Fruit fly (Drosophila melanogaster) whole organism, embryonic: ENCODE results near the gene ida.
A peak's percentile ranks its signal among the peaks of the same experiment; 100 is the strongest.

Experiments
- Adf1 ChIP-seq: fragments of 200-800 bp; sonication (Bioruptor generic); IDR thresholded peaks from 2 replicates; pipeline ENCODE4 v1.3.6; 2022; ENCODE audit warnings: missing biosample characterization, missing genetic modification characterization
- Awh ChIP-seq: fragments of 200-800 bp; sonication (Bioruptor generic); IDR thresholded peaks from 2 replicates; pipeline ENCODE4, ENCODE4 v1.3.6; 2022; ENCODE audit warnings: missing biosample characterization, missing genetic modification characterization
- BtbVII ChIP-seq: fragments of 200-800 bp; sonication (Bioruptor generic); optimal IDR thresholded peaks from 3 replicates; lab custom pipeline; 2017; ENCODE audit warnings: missing biosample characterization, mild to moderate bottlenecking, missing genetic modification characterization
- CG10147 ChIP-seq: fragments of 200-800 bp; sonication (Bioruptor generic); optimal IDR thresholded peaks from 2 replicates; lab custom pipeline; 2019; ENCODE audit warnings: missing biosample characterization, mild to moderate bottlenecking, missing genetic modification characterization, moderate library complexity
- CG10431 ChIP-seq: fragments of 200-800 bp; sonication (Bioruptor generic); optimal IDR thresholded peaks from 3 replicates; lab custom pipeline; 2018; ENCODE audit warnings: missing biosample characterization, mild to moderate bottlenecking, missing genetic modification characterization
- CG10543 ChIP-seq: fragments of 200-800 bp; sonication (Bioruptor generic); optimal IDR thresholded peaks from 3 replicates; lab custom pipeline; 2017; ENCODE audit warnings: missing biosample characterization, mild to moderate bottlenecking, missing genetic modification characterization, moderate library complexity
- CG11504 ChIP-seq: fragments of 200-800 bp; sonication (Bioruptor generic); optimal IDR thresholded peaks from 3 replicates; lab custom pipeline; 2019; ENCODE audit warnings: missing biosample characterization, mild to moderate bottlenecking, missing genetic modification characterization, moderate library complexity
- CG12236 ChIP-seq: fragments of 200-800 bp; sonication (Bioruptor generic); optimal IDR thresholded peaks from 2 replicates; lab custom pipeline; 2016; ENCODE audit warnings: missing biosample characterization, missing genetic modification characterization
- CG12942 ChIP-seq: fragments of 200-800 bp; sonication (Bioruptor generic); optimal IDR thresholded peaks from 3 replicates; lab custom pipeline; 2016; ENCODE audit warnings: missing biosample characterization, missing genetic modification characterization
- CG13296 ChIP-seq: fragments of 200-800 bp; sonication (Bioruptor generic); optimal IDR thresholded peaks from 3 replicates; lab custom pipeline; 2018; ENCODE audit warnings: missing biosample characterization, mild to moderate bottlenecking, missing genetic modification characterization
- CG13624 ChIP-seq: fragments of 200-800 bp; sonication (Bioruptor generic); optimal IDR thresholded peaks from 2 replicates; lab custom pipeline; 2016; ENCODE audit warnings: missing biosample characterization, missing genetic modification characterization
- CG13775 ChIP-seq: fragments of 200-800 bp; sonication (Bioruptor generic); optimal IDR thresholded peaks from 3 replicates; lab custom pipeline; 2017; ENCODE audit warnings: missing biosample characterization, mild to moderate bottlenecking, missing genetic modification characterization
- CG15073 ChIP-seq: fragments of 200-800 bp; sonication (Bioruptor generic); optimal IDR thresholded peaks from 2 replicates; lab custom pipeline; 2016; ENCODE audit warnings: missing biosample characterization, missing genetic modification characterization
- CG16813 ChIP-seq: fragments of 200-800 bp; sonication (Bioruptor generic); IDR thresholded peaks from 3 replicates; pipeline ENCODE4 v1.3.6; 2022; ENCODE audit warnings: missing biosample characterization, missing genetic modification characterization; ENCODE audit not compliant: partially characterized antibody
- CG16863 ChIP-seq: fragments of 200-800 bp; sonication (Bioruptor generic); optimal IDR thresholded peaks from 3 replicates; lab custom pipeline; 2016; ENCODE audit warnings: missing biosample characterization, missing genetic modification characterization
- CG18011 ChIP-seq: fragments of 200-800 bp; sonication (Bioruptor generic); optimal IDR thresholded peaks from 2 replicates; lab custom pipeline; 2017; ENCODE audit warnings: missing biosample characterization, missing genetic modification characterization, mild to moderate bottlenecking, moderate library complexity, missing genotype
- CG18599 ChIP-seq: fragments of 200-800 bp; sonication (Bioruptor generic); optimal IDR thresholded peaks from 3 replicates; lab custom pipeline; 2017; ENCODE audit warnings: missing biosample characterization, missing genetic modification characterization, mild to moderate bottlenecking, moderate library complexity, missing genetic modification reagents
- CG2875 ChIP-seq: fragments of 200-800 bp; sonication (Bioruptor generic); optimal IDR thresholded peaks from 2 replicates; lab custom pipeline; 2017; ENCODE audit warnings: missing biosample characterization, mild to moderate bottlenecking, missing genetic modification characterization, missing genetic modification reagents
- CG30020 ChIP-seq: fragments of 200-800 bp; optimal IDR thresholded peaks from 2 replicates; lab custom pipeline; 2019; ENCODE audit warnings: missing biosample characterization, mild to moderate bottlenecking, missing genetic modification characterization, moderate library complexity
- CG33213 ChIP-seq: fragments of 200-800 bp; sonication (Bioruptor generic); optimal IDR thresholded peaks from 3 replicates; lab custom pipeline; 2016; ENCODE audit warnings: missing biosample characterization, missing genetic modification characterization
- CG3838 ChIP-seq: fragments of 200-800 bp; sonication (Bioruptor generic); optimal IDR thresholded peaks from 3 replicates; lab custom pipeline; 2016; ENCODE audit warnings: missing biosample characterization, missing genetic modification characterization
- CG4854 ChIP-seq: fragments of 200-800 bp; sonication (Bioruptor generic); optimal IDR thresholded peaks from 2 replicates; lab custom pipeline; 2016; ENCODE audit warnings: missing biosample characterization, missing genetic modification characterization, inconsistent platforms
- CG6813 ChIP-seq: fragments of 200-800 bp; sonication (Bioruptor generic); optimal IDR thresholded peaks from 2 replicates; lab custom pipeline; 2017; ENCODE audit warnings: missing biosample characterization, missing genetic modification characterization, mild to moderate bottlenecking, moderate library complexity, missing genetic modification reagents
- CG7357 ChIP-seq: fragments of 200-800 bp; sonication (Bioruptor generic); IDR thresholded peaks from 3 replicates; pipeline ENCODE4 v1.3.6; 2022; ENCODE audit warnings: missing biosample characterization, missing genetic modification characterization
- H2.0 ChIP-seq: fragments of 200-800 bp; sonication (Bioruptor generic); IDR thresholded peaks from 2 replicates; pipeline ENCODE4 v1.3.6; 2022; ENCODE audit warnings: missing biosample characterization, missing genetic modification characterization
- Hand ChIP-seq: fragments of 200-800 bp; sonication (Bioruptor generic); optimal IDR thresholded peaks from 2 replicates; lab custom pipeline; 2017; ENCODE audit warnings: mild to moderate bottlenecking, missing biosample characterization, missing genetic modification reagents, missing genetic modification characterization
- HmgD ChIP-seq: fragments of 200-800 bp; sonication (Bioruptor generic); optimal IDR thresholded peaks from 3 replicates; lab custom pipeline; 2016; ENCODE audit warnings: missing biosample characterization, missing genetic modification characterization
- HmgZ ChIP-seq: fragments of 200-800 bp; sonication (Bioruptor generic); optimal IDR thresholded peaks from 2 replicates; lab custom pipeline; 2018; ENCODE audit warnings: missing biosample characterization, mild to moderate bottlenecking, missing genetic modification characterization
- Jarid2 ChIP-seq: fragments of 200-800 bp; sonication (Bioruptor generic); optimal IDR thresholded peaks from 3 replicates; lab custom pipeline; 2017; ENCODE audit warnings: mild to moderate bottlenecking, missing biosample characterization, missing genetic modification reagents, missing genetic modification characterization
- Scr ChIP-seq: fragments of 200-800 bp; sonication (Bioruptor generic); IDR thresholded peaks from 2 replicates; pipeline ENCODE4 v1.3.6; 2022; ENCODE audit warnings: missing biosample characterization, missing genetic modification characterization; ENCODE audit not compliant: partially characterized antibody
- Ssrp ChIP-seq: fragments of 200-800 bp; sonication (Bioruptor generic); optimal IDR thresholded peaks from 2 replicates; lab custom pipeline; 2018; ENCODE audit warnings: missing biosample characterization, mild to moderate bottlenecking, missing genetic modification characterization, moderate library complexity
- bbx ChIP-seq: fragments of 200-800 bp; sonication (Bioruptor generic); IDR thresholded peaks from 2 replicates; pipeline ENCODE4 v1.3.6; 2022; ENCODE audit warnings: missing biosample characterization, missing genetic modification characterization; ENCODE audit not compliant: partially characterized antibody
- btn ChIP-seq: fragments of 200-800 bp; sonication (Bioruptor generic); optimal IDR thresholded peaks from 2 replicates; lab custom pipeline; 2016; ENCODE audit warnings: missing biosample characterization, missing genetic modification characterization
- cad ChIP-seq: fragments of >200 bp; optimal IDR thresholded peaks from 2 replicates; lab custom pipeline; 2017; ENCODE audit warnings: missing biosample characterization, missing genetic modification characterization
- corto ChIP-seq: fragments of 200-800 bp; sonication (Bioruptor generic); optimal IDR thresholded peaks from 2 replicates; lab custom pipeline; 2016; ENCODE audit warnings: missing biosample characterization, mild to moderate bottlenecking, missing genetic modification characterization, moderate library complexity
- emc ChIP-seq: fragments of 200-800 bp; sonication (Bioruptor generic); optimal IDR thresholded peaks from 2 replicates; lab custom pipeline; 2016; ENCODE audit warnings: missing biosample characterization, missing genetic modification characterization
- grau ChIP-seq: fragments of 200-800 bp; optimal IDR thresholded peaks from 3 replicates; lab custom pipeline; 2019; ENCODE audit warnings: missing biosample characterization, mild to moderate bottlenecking, missing genetic modification characterization, moderate library complexity
- jing ChIP-seq: fragments of 200-800 bp; sonication (Bioruptor generic); optimal IDR thresholded peaks from 2 replicates; lab custom pipeline; 2018; ENCODE audit warnings: missing biosample characterization, mild to moderate bottlenecking, missing genetic modification characterization
- mld ChIP-seq: fragments of 200-800 bp; sonication (Bioruptor generic); IDR thresholded peaks from 3 replicates; pipeline ENCODE4 v1.3.6; 2022; ENCODE audit warnings: missing biosample characterization, missing genetic modification characterization; ENCODE audit not compliant: partially characterized antibody
- phol ChIP-seq: fragments of 200-800 bp; sonication (Bioruptor generic); optimal IDR thresholded peaks from 3 replicates; lab custom pipeline; 2018; ENCODE audit warnings: missing biosample characterization, mild to moderate bottlenecking, missing genetic modification characterization, moderate library complexity
- prd ChIP-seq, 3 experiments: fragments of >200 bp in 2 of 3; fragments of 200-800 bp in 1 of 3; sonication (Bioruptor generic) in 1 of 3; optimal IDR thresholded peaks in 2 of 3; IDR thresholded peaks in 1 of 3; 2 replicates in 2 of 3; 3 replicates in 1 of 3; pipeline versions ENCODE4 v1.3.6 to Lab custom; 2017 to 2022; ENCODE audit warnings: missing biosample characterization in 1 of 3, missing genetic modification characterization in 1 of 3
- repo ChIP-seq: fragments of 200-800 bp; sonication (Bioruptor generic); optimal IDR thresholded peaks from 2 replicates; lab custom pipeline; 2016; ENCODE audit warnings: missing biosample characterization, missing genetic modification characterization
- sima ChIP-seq: fragments of 200-800 bp; sonication (Bioruptor generic); optimal IDR thresholded peaks from 2 replicates; lab custom pipeline; 2016; ENCODE audit warnings: missing biosample characterization, missing genetic modification characterization
- slp2 ChIP-seq: fragments of 200-800 bp; sonication (Bioruptor generic); optimal IDR thresholded peaks from 2 replicates; lab custom pipeline; 2016; ENCODE audit warnings: missing biosample characterization, missing genetic modification characterization
- so ChIP-seq: fragments of 200-800 bp; sonication (Bioruptor generic); IDR thresholded peaks from 3 replicates; pipeline ENCODE4 v1.3.6; 2022; ENCODE audit warnings: missing biosample characterization, missing genetic modification characterization
- sr ChIP-seq: fragments of 200-800 bp; sonication (Bioruptor generic); IDR thresholded peaks from 3 replicates; pipeline ENCODE4 v1.3.6; 2022; ENCODE audit warnings: missing biosample characterization, missing genetic modification characterization
- unc-4 ChIP-seq: fragments of 200-800 bp; sonication (Bioruptor generic); IDR thresholded peaks from 2 replicates; pipeline ENCODE4 v1.3.6; 2022; ENCODE audit warnings: missing biosample characterization, missing genetic modification characterization; ENCODE audit not compliant: partially characterized antibody
- vnd ChIP-seq: fragments of 200-800 bp; sonication (Bioruptor generic); IDR thresholded peaks from 3 replicates; pipeline ENCODE4 v1.3.6; 2022; ENCODE audit warnings: missing biosample characterization, missing genetic modification characterization; ENCODE audit not compliant: partially characterized antibody
- yki ChIP-seq: fragments of >200 bp; optimal IDR thresholded peaks from 3 replicates; lab custom pipeline; 2018
- zfh1 ChIP-seq: fragments of 200-800 bp; sonication (Bioruptor generic); IDR thresholded peaks from 3 replicates; pipeline ENCODE4 v1.3.6; 2022; ENCODE audit warnings: missing biosample characterization, missing genetic modification characterization

Gene ida

DNA sequence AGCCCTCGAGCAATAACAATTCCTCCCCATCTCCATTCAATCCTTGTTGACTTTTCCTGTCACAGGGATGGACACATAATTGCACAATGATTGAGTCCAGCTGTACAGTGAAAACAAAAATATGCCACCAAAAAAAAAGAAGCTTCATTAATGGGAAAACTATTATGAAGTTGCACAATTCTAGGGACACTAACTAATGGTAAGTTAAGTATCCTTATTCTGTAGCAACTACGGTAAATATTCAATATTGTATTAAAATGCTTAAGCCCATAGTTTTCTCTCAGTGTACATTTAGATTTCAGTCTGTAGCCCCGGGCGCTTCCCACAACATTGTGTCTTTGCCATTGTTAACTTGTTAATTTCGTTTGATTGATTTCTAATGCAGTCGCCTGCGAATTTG is 30.1 kb upstream of the ida start (continued):
- TF ChIP-seq Adf1 (GFP tag; lab: Robert Waterston, UW) (no peak), HmgZ (tag; lab: Kevin White, UChicago) (no peak), slp2 (GFP tag; lab: Kevin White, UChicago) (peak; percentile 21), Hand (GFP tag; lab: Kevin White, UChicago) (no peak), phol (tag; lab: Kevin White, UChicago) (peak; percentile 45), CG13624 (GFP tag; lab: Kevin White, UChicago) (no peak), grau (tag; lab: Kevin White, UChicago) (peak; percentile 53), Ssrp (tag; lab: Kevin White, UChicago) (peak; percentile 60), sr (GFP tag; lab: Robert Waterston, UW) (no peak), CG12236 (GFP tag; lab: Kevin White, UChicago) (peak; percentile 16), CG3838 (GFP tag; lab: Kevin White, UChicago) (no peak), CG16813 (GFP tag; lab: Robert Waterston, UW) (no peak), cad (no peak), CG15073 (no peak), BtbVII (GFP tag; lab: Kevin White, UChicago) (no peak), prd (optimal IDR thresholded peaks at IDR 0.05; lab: Kevin White, UChicago) (no peak), prd (GFP tag; IDR thresholded peaks at IDR 0.05; lab: Robert Waterston, UW) (peak; percentile 70; the same call in 2 of the 3 replicates), zfh1 (GFP tag; lab: Robert Waterston, UW) (peak; percentile 8; the same call in 1 of the 3 replicates), HmgD (no peak), Scr (GFP tag; lab: Robert Waterston, UW) (no peak), CG16863 (GFP tag; lab: Kevin White, UChicago) (peak; percentile 38), CG7357 (0 out of 3 replicates have a peak, but pooled peaks have one; percentile 38), CG10147 (no peak), emc (GFP tag; lab: Kevin White, UChicago) (no peak), CG12942 (GFP tag; lab: Kevin White, UChicago) (no peak), CG2875 (GFP tag; lab: Kevin White, UChicago) (no peak), sima (GFP tag; lab: Kevin White, UChicago) (peak; percentile 32), CG13775 (GFP tag; lab: Kevin White, UChicago) (peak; percentile 28), so (GFP tag; lab: Robert Waterston, UW) (0 out of 3 replicates have a peak, but pooled peaks have one; percentile 25), Jarid2 (GFP tag; lab: Kevin White, UChicago) (no peak), Awh (peak; percentile 51; the same call in 1 of the 2 replicates), CG6813 (GFP tag; lab: Kevin White, UChicago) (no peak), CG18011 (GFP tag; lab: Kevin White, UChicago) (no peak), repo (GFP tag; lab: Kevin White, UChicago) (no peak), CG10543 (no peak), CG18599 (GFP tag; lab: Kevin White, UChicago) (no peak), CG4854 (GFP tag; lab: Kevin White, UChicago) (no peak), CG30020 (tag; lab: Kevin White, UChicago) (no peak), vnd (no peak), corto (GFP tag; lab: Kevin White, UChicago) (no peak), btn (GFP tag; lab: Kevin White, UChicago) (no peak), bbx (GFP tag; lab: Robert Waterston, UW) (no peak), mld (GFP tag; lab: Robert Waterston, UW) (no peak), CG11504 (tag; lab: Kevin White, UChicago) (peak; percentile 38), CG33213 (GFP tag; lab: Kevin White, UChicago) (no peak), H2.0 (no peak), yki (no peak), CG13296 (no peak), CG10431 (GFP tag; lab: Kevin White, UChicago) (no peak), unc-4 (GFP tag; lab: Robert Waterston, UW) (no peak), jing (GFP tag; lab: Kevin White, UChicago) (no peak)
